Worm (Caenorhabditis elegans): ENCODE results near the gene B0336.13.

- no peak for TF ChIP-seq flt-1 (GFP tag; IDR thresholded peaks at IDR 0.05)
- TF ChIP-seq ama-1 (optimal IDR thresholded peaks at IDR 0.05): no peak
- TF ChIP-seq hnd-1 (tag; optimal IDR thresholded peaks at IDR 0.05): no peak
- no peak for TF ChIP-seq scrt-1 (GFP tag; IDR thresholded peaks at IDR 0.05)
- no peak for TF ChIP-seq aly-1 (tag; optimal IDR thresholded peaks at IDR 0.05)
- TF ChIP-seq hmbx-1 (tag; optimal IDR thresholded peaks at IDR 0.05): no peak
- no peak for TF ChIP-seq F13C5.2 (tag; optimal IDR thresholded peaks at IDR 0.05)
- no peak for TF ChIP-seq ceh-13 (GFP tag; optimal IDR thresholded peaks at IDR 0.05)
- TF ChIP-seq B0310.2 (tag; optimal IDR thresholded peaks at IDR 0.05): no peak
- no peak for TF ChIP-seq sea-1 (GFP tag; conservative IDR thresholded peaks at IDR 0.05)
- no peak for TF ChIP-seq tra-4 (tag; optimal IDR thresholded peaks at IDR 0.05)
Measured at ce11 chrIII:5727827-5728226, 34.0 kb downstream of the B0336.13 start, which contains the start of gene egg-1.
